Worm (Caenorhabditis elegans): ENCODE measurements around the gene arrd-1.

Gene arrd-1

ce11 chrII:671025-671424, 43.7 kb downstream of the arrd-1 start, which contains the start of gene sri-46:
Gene sri-46, minus strand, starts transcription at chrII:671125.
- no peak for TF ChIP-seq nhr-232 (tag; optimal IDR thresholded peaks at IDR 0.05)
- TF ChIP-seq ceh-22 (tag; optimal IDR thresholded peaks at IDR 0.05), result no peak
- TF ChIP-seq pag-3 (tag; optimal IDR thresholded peaks at IDR 0.05; ENCODE audit: borderline replicate concordance), result no peak
- TF ChIP-seq C08G9.2 (tag; optimal IDR thresholded peaks at IDR 0.05), result no peak
- no peak for TF ChIP-seq fax-1 (tag; optimal IDR thresholded peaks at IDR 0.05)
- TF ChIP-seq eyg-1 (tag; optimal IDR thresholded peaks at IDR 0.05), result no peak
- no peak for TF ChIP-seq syd-9 (tag; optimal IDR thresholded peaks at IDR 0.05)
- no peak for TF ChIP-seq K02D7.2 (tag; optimal IDR thresholded peaks at IDR 0.05)
- no peak for TF ChIP-seq ceh-24 (tag; optimal IDR thresholded peaks at IDR 0.05)
- TF ChIP-seq unc-86 (tag; optimal IDR thresholded peaks at IDR 0.05), result no peak
- TF ChIP-seq dve-1 (tag; optimal IDR thresholded peaks at IDR 0.05), result no peak
- TF ChIP-seq unc-42 (tag; optimal IDR thresholded peaks at IDR 0.05), result no peak
- TF ChIP-seq hlh-6 (tag; optimal IDR thresholded peaks at IDR 0.05), result no peak
- TF ChIP-seq gmeb-2 (tag; optimal IDR thresholded peaks at IDR 0.05), result no peak
- no peak for TF ChIP-seq elt-2 (tag; optimal IDR thresholded peaks at IDR 0.05)
- no peak for TF ChIP-seq ceh-30 (tag; optimal IDR thresholded peaks at IDR 0.05)

- TF ChIP-seq ceh-2 (tag; optimal IDR thresholded peaks at IDR 0.05) (no peak), ref-2 (tag; optimal IDR thresholded peaks at IDR 0.05) (no peak), ztf-16 (tag; optimal IDR thresholded peaks at IDR 0.05) (no peak), ceh-30 (tag; optimal IDR thresholded peaks at IDR 0.05) (no peak), ceh-22 (tag; optimal IDR thresholded peaks at IDR 0.05) (no peak), fkh-6 (tag; optimal IDR thresholded peaks at IDR 0.05) (no peak), T23F11.4 (GFP tag; optimal IDR thresholded peaks at IDR 0.05) (no peak), ceh-9 (tag; optimal IDR thresholded peaks at IDR 0.05) (no peak), unc-42 (tag; optimal IDR thresholded peaks at IDR 0.05) (no peak), dve-1 (tag; optimal IDR thresholded peaks at IDR 0.05) (no peak), ceh-19 (GFP tag; optimal IDR thresholded peaks at IDR 0.05) (no peak), ceh-6 (GFP tag; optimal IDR thresholded peaks at IDR 0.05) (no peak), hlh-13 (GFP tag; optimal IDR thresholded peaks at IDR 0.05) (no peak)
Observed at ce11 chrII:674116-674515, 46.8 kb downstream of the arrd-1 start, which contains the start of gene Y39F10C.3. Gene Y39F10C.3, plus strand, starts transcription at chrII:674416.

DNA sequence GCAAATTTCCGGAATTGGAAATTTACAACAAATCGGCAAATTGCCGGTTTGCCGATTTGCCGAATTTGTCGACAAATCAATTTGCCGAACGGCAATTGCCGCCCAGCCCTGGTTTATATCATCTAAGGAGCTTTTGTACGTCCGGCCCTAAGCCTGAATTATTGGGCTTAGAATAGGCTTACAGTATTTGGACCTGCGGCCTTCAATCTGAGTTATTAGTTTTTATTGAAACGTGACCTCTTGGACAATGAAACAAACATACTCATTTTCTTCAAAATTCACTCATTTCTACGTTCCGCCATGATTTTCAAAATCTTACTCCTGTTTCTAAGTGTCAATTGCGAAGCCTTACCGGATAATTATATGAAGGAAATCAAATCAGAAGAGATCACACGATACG, 48.0 kb downstream of the arrd-1 start, which contains the start of gene Y39F10C.1:
Y39F10C.1 (plus strand) TSS at position 301 of the 400 bp plus-strand sequence.
- TF ChIP-seq hlh-15 (tag; optimal IDR thresholded peaks at IDR 0.05) (no peak), mec-3 (tag; optimal IDR thresholded peaks at IDR 0.05; ENCODE audit: borderline replicate concordance) (no peak), ref-2 (tag; optimal IDR thresholded peaks at IDR 0.05) (no peak), C08G9.2 (tag; optimal IDR thresholded peaks at IDR 0.05) (no peak), unc-42 (tag; optimal IDR thresholded peaks at IDR 0.05) (no peak), F13H6.1 (tag; optimal IDR thresholded peaks at IDR 0.05) (no peak), lim-6 (tag; optimal IDR thresholded peaks at IDR 0.05) (no peak), C38D4.7 (GFP tag; optimal IDR thresholded peaks at IDR 0.05) (no peak), ceh-6 (GFP tag; optimal IDR thresholded peaks at IDR 0.05) (no peak), che-1 (tag; optimal IDR thresholded peaks at IDR 0.05) (no peak), ceh-9 (tag; optimal IDR thresholded peaks at IDR 0.05) (no peak), fkh-10 (GFP tag; optimal IDR thresholded peaks at IDR 0.05) (no peak), rnt-1 (tag; optimal IDR thresholded peaks at IDR 0.05) (no peak), pros-1 (tag; optimal IDR thresholded peaks at IDR 0.05) (no peak), odd-2 (tag; optimal IDR thresholded peaks at IDR 0.05) (no peak), dve-1 (tag; optimal IDR thresholded peaks at IDR 0.05) (no peak)

- TF ChIP-seq ttx-3 (tag; optimal IDR thresholded peaks at IDR 0.05), result no peak
- no peak for TF ChIP-seq ztf-16 (tag; optimal IDR thresholded peaks at IDR 0.05)
- TF ChIP-seq hlh-30 (tag; optimal IDR thresholded peaks at IDR 0.05; ENCODE audit: insufficient read depth), result no peak
- TF ChIP-seq elt-2 (tag; optimal IDR thresholded peaks at IDR 0.05), result no peak
- no peak for TF ChIP-seq rnt-1 (tag; optimal IDR thresholded peaks at IDR 0.05)
- TF ChIP-seq ceh-14 (tag; optimal IDR thresholded peaks at IDR 0.05), result no peak
- TF ChIP-seq hlh-13 (GFP tag; optimal IDR thresholded peaks at IDR 0.05), result no peak
Observed at ce11 chrII:675822-676221, 48.5 kb downstream of the arrd-1 start.
